Worm (Caenorhabditis elegans) whole organism, L1 larva: ENCODE results near the gene clp-2.

Experiments
- aly-2 ChIP-seq: fragments of 150-350 bp; optimal IDR thresholded peaks from 2 replicates; lab custom pipeline; 2014; ENCODE audit warnings: missing biosample characterization, missing genetic modification characterization
- elt-3 ChIP-seq, 6 experiments: fragments of 150-350 bp in 1 of 6; sonication (generic microtip); optimal IDR thresholded peaks; 2 replicates each; lab custom pipeline; 2017 to 2018; ENCODE audit warnings: missing biosample characterization in 6 of 6, missing genetic modification characterization in 6 of 6, inconsistent platforms in 1 of 6
- nhr-237 ChIP-seq: fragments of 150-350 bp; optimal IDR thresholded peaks from 2 replicates; lab custom pipeline; 2014; ENCODE audit warnings: missing biosample characterization, missing genetic modification characterization
- nhr-28 ChIP-seq: fragments of 150-350 bp; optimal IDR thresholded peaks from 2 replicates; lab custom pipeline; 2014; ENCODE audit warnings: missing biosample characterization, missing genetic modification characterization
- nhr-77 ChIP-seq: fragments of 150-350 bp; optimal IDR thresholded peaks from 2 replicates; lab custom pipeline; 2014; ENCODE audit warnings: missing biosample characterization, missing genetic modification characterization
- pax-3 ChIP-seq: fragments of 200-800 bp; sonication (Bioruptor generic); optimal IDR thresholded peaks from 2 replicates; lab custom pipeline; 2018; ENCODE audit warnings: mild to moderate bottlenecking, missing genetic modification characterization, moderate library complexity, missing compliant biosample characterization
- pqm-1 ChIP-seq: sonication (generic microtip); optimal IDR thresholded peaks from 3 replicates; lab custom pipeline; 2017; ENCODE audit warnings: missing biosample characterization, missing genetic modification characterization
- skn-1 ChIP-seq: fragments of 150-350 bp; optimal IDR thresholded peaks from 2 replicates; lab custom pipeline; 2014; ENCODE audit warnings: missing biosample characterization, missing genetic modification characterization
- snpc-4 ChIP-seq: fragments of 150-350 bp; optimal IDR thresholded peaks from 2 replicates; lab custom pipeline; 2014; ENCODE audit warnings: missing biosample characterization, missing genetic modification characterization

DNA sequence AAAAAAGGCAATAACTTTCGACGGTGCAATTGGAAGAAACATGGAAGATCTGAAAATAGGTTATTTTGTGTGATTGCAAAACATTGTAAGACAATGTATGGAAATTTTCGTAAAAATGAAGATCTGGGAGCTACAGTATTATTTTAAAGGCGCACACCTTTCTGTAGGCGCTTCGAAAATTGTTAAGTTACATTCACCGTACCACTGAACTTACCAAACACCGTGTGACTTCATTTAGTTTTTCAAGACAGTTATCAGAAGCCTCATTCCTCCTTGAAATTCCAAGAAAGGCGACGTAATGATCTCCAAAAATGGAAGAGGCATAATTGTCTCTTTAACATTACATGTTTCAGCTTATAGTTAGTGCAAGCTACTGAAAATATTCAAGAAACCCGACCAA is 49.9 kb downstream of the clp-2 start:
- TF ChIP-seq pax-3 (tag; lab: Kevin White, UChicago) (no peak), skn-1 (tag; lab: Kevin White, UChicago) (no peak), nhr-77 (tag; lab: Kevin White, UChicago) (no peak), snpc-4 (tag; lab: Kevin White, UChicago) (no peak), nhr-237 (tag; lab: Kevin White, UChicago) (no peak), pqm-1 (tag; lab: Kevin White, UChicago) (no peak), aly-2 (no peak), elt-3 (tag; optimal IDR thresholded peaks at IDR 0.05; lab: Kevin White, UChicago) (no peak), nhr-28 (no peak)
